Worm (Caenorhabditis elegans) whole organism, L2 larva: Measurements from ENCODE around the gene W09H1.1.
A peak's percentile ranks its signal among the peaks of the same experiment; 100 is the strongest.

Source experiments
- C34F6.9 ChIP-seq: fragments of 150-350 bp; optimal IDR thresholded peaks from 2 replicates; lab custom pipeline; 2014; ENCODE audit warnings: missing biosample characterization, missing genetic modification characterization
- F13H6.1 ChIP-seq: sonication (generic microtip); optimal IDR thresholded peaks from 2 replicates; lab custom pipeline; 2016; ENCODE audit warnings: missing genetic modification characterization, missing compliant biosample characterization
- R02D3.7 ChIP-seq: fragments of 150-350 bp; optimal IDR thresholded peaks from 2 replicates; lab custom pipeline; 2014; ENCODE audit warnings: missing biosample characterization, missing genetic modification characterization
- ama-1 ChIP-seq: fragments of 150-350 bp; optimal IDR thresholded peaks from 2 replicates; lab custom pipeline; 2018; ENCODE audit warnings: inconsistent platforms
- blmp-1 ChIP-seq: sonication (generic microtip); optimal IDR thresholded peaks from 2 replicates; lab custom pipeline; 2017; ENCODE audit warnings: missing genetic modification characterization, mild to moderate bottlenecking, missing compliant biosample characterization, antibody characterized with exemption, moderate library complexity; ENCODE audit not compliant: insufficient read depth
- ceh-82 ChIP-seq: fragments of 150-350 bp; optimal IDR thresholded peaks from 2 replicates; lab custom pipeline; 2014; ENCODE audit warnings: missing biosample characterization, missing genetic modification characterization
- dmd-4 ChIP-seq: sonication (generic microtip); optimal IDR thresholded peaks from 2 replicates; lab custom pipeline; 2017; ENCODE audit warnings: missing biosample characterization, missing genetic modification characterization
- egl-27 ChIP-seq: sonication (generic microtip); optimal IDR thresholded peaks from 3 replicates; lab custom pipeline; 2017; ENCODE audit warnings: missing biosample characterization, missing genetic modification reagents, missing genetic modification characterization
- elt-1 ChIP-seq: fragments of 150-350 bp; optimal IDR thresholded peaks from 2 replicates; lab custom pipeline; 2014; ENCODE audit warnings: missing biosample characterization, missing genetic modification characterization
- fos-1 ChIP-seq: fragments of 150-350 bp; optimal IDR thresholded peaks from 2 replicates; lab custom pipeline; 2014; ENCODE audit warnings: missing biosample characterization, missing genetic modification characterization
- lin-13 ChIP-seq: fragments of 150-350 bp; optimal IDR thresholded peaks from 2 replicates; lab custom pipeline; 2014; ENCODE audit warnings: missing biosample characterization, missing genetic modification reagents, missing genetic modification characterization
- lsy-2 ChIP-seq, 2 experiments: fragments of 150-350 bp in 1 of 2; sonication (generic microtip) in 1 of 2; optimal IDR thresholded peaks; 2 replicates each; lab custom pipeline; 2014 to 2017; ENCODE audit warnings: missing biosample characterization in 2 of 2, missing genetic modification characterization in 2 of 2
- mab-5 ChIP-seq: fragments of 150-350 bp; optimal IDR thresholded peaks from 2 replicates; lab custom pipeline; 2014; ENCODE audit warnings: missing biosample characterization, missing genetic modification characterization
- mbf-1 ChIP-seq: sonication (generic microtip); optimal IDR thresholded peaks from 2 replicates; lab custom pipeline; 2017; ENCODE audit warnings: missing biosample characterization, missing genetic modification characterization
- mdl-1 ChIP-seq, 2 experiments: fragments of 150-350 bp in 1 of 2; sonication (generic microtip) in 1 of 2; optimal IDR thresholded peaks; 2 replicates each; lab custom pipeline; 2017; ENCODE audit warnings: missing biosample characterization in 2 of 2, missing genetic modification characterization in 2 of 2
- nhr-10 ChIP-seq: sonication (generic microtip); optimal IDR thresholded peaks from 2 replicates; lab custom pipeline; 2017; ENCODE audit warnings: missing biosample characterization, missing genetic modification characterization
- nhr-11 ChIP-seq: fragments of 150-350 bp; optimal IDR thresholded peaks from 2 replicates; lab custom pipeline; 2014; ENCODE audit warnings: missing biosample characterization, missing genetic modification characterization
- nhr-12 ChIP-seq: fragments of 150-350 bp; optimal IDR thresholded peaks from 2 replicates; lab custom pipeline; 2014; ENCODE audit warnings: missing biosample characterization, missing genetic modification characterization
- nhr-129 ChIP-seq: fragments of 150-350 bp; optimal IDR thresholded peaks from 2 replicates; lab custom pipeline; 2014; ENCODE audit warnings: missing biosample characterization, missing genetic modification characterization
- nhr-23 ChIP-seq: fragments of 150-350 bp; optimal IDR thresholded peaks from 2 replicates; lab custom pipeline; 2014; ENCODE audit warnings: missing biosample characterization, missing genetic modification reagents, missing genetic modification characterization
- nhr-237 ChIP-seq: fragments of 150-350 bp; optimal IDR thresholded peaks from 2 replicates; lab custom pipeline; 2014; ENCODE audit warnings: missing biosample characterization, missing genetic modification characterization
- nhr-25 ChIP-seq: fragments of 150-350 bp; sonication (generic microtip); optimal IDR thresholded peaks from 3 replicates; lab custom pipeline; 2014; ENCODE audit warnings: missing biosample characterization, missing genetic modification characterization
- peb-1 ChIP-seq: fragments of 150-350 bp; optimal IDR thresholded peaks from 2 replicates; lab custom pipeline; 2014; ENCODE audit warnings: missing biosample characterization, missing genetic modification characterization
- sem-4 ChIP-seq: fragments of 150-350 bp; optimal IDR thresholded peaks from 2 replicates; lab custom pipeline; 2014; ENCODE audit warnings: missing biosample characterization, missing genetic modification reagents, missing genetic modification characterization
- skn-1 ChIP-seq: sonication (generic microtip); optimal IDR thresholded peaks from 2 replicates; lab custom pipeline; 2017; ENCODE audit warnings: missing biosample characterization, missing genetic modification characterization
- sma-3 ChIP-seq: sonication (generic microtip); optimal IDR thresholded peaks from 2 replicates; lab custom pipeline; 2016; ENCODE audit warnings: missing genetic modification reagents, missing genetic modification characterization, missing compliant biosample characterization
- sma-9 ChIP-seq, 2 experiments: fragments of 150-350 bp in 1 of 2; sonication (generic microtip) in 1 of 2; optimal IDR thresholded peaks; 2 replicates each; lab custom pipeline; 2014 to 2016; ENCODE audit warnings: missing genetic modification characterization in 2 of 2, mild to moderate bottlenecking in 1 of 2, missing biosample characterization in 1 of 2, missing compliant biosample characterization in 1 of 2, missing genetic modification reagents in 1 of 2, moderate library complexity in 1 of 2
- unc-55 ChIP-seq: fragments of 150-350 bp; sonication (generic microtip); optimal IDR thresholded peaks from 3 replicates; lab custom pipeline; 2014; ENCODE audit warnings: missing biosample characterization, missing genetic modification reagents, missing genetic modification characterization
- unc-62 ChIP-seq: fragments of 150-350 bp; optimal IDR thresholded peaks from 2 replicates; lab custom pipeline; 2014; ENCODE audit warnings: missing biosample characterization, missing genetic modification reagents, missing genetic modification characterization
- ztf-1 ChIP-seq: fragments of 200-800 bp; sonication (Bioruptor generic); conservative IDR thresholded peaks from 2 replicates; pipeline ENCODE4 v1.3.6; 2022; ENCODE audit warnings: missing genetic modification characterization, missing compliant biosample characterization
- ztf-4 ChIP-seq: fragments of 150-350 bp; optimal IDR thresholded peaks from 2 replicates; lab custom pipeline; 2014; ENCODE audit warnings: missing biosample characterization, missing genetic modification characterization

The W09H1.1 gene

DNA sequence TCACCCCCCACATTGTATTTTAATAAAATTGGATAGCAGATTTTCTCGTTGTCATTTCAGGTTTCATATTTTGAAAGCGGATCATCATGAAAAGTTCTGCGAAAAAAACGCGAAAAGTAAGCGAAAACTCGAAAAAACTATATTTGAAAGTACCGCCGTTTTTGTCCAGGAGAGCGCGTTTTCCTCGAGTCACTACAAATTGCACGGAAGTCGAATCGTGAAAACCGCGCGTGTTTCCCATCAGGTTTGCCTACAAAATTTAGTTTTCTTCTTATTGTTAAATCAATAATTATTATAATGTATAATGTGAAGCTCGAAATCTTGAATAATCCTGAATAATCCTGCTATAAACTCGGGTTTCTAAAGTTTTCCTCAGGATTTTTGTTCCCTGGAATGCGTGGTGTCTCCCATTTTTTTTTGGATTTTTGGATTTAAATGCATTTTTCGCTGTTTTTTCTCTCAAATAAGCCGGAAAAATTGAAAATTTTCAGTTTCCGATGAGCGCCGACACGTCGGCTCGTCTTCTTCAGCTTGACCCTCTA, 18.4 kb upstream of the W09H1.1 start, which contains the start of gene btf-1 (continued):
- TF ChIP-seq F13H6.1 (peak; percentile 76), skn-1 (no peak), sma-3 (peak; percentile 92), mbf-1 (tag; lab: Kevin White, UChicago) (no peak), ceh-82 (tag; lab: Kevin White, UChicago) (no peak), unc-55 (peak; percentile 81), lin-13 (GFP tag; lab: Kevin White, UChicago) (peak; percentile 78), peb-1 (tag; lab: Kevin White, UChicago) (no peak), nhr-11 (tag; lab: Kevin White, UChicago) (no peak), blmp-1 (tag; lab: Kevin White, UChicago) (no peak), R02D3.7 (tag; lab: Kevin White, UChicago) (peak; percentile 26), mdl-1 (tag; optimal IDR thresholded peaks at IDR 0.05; lab: Kevin White, UChicago) (peak in 1 of 2 experiments; percentile 23), sem-4 (tag; lab: Kevin White, UChicago) (no peak), nhr-10 (tag; lab: Kevin White, UChicago) (no peak), ztf-4 (peak; percentile 51), elt-1 (tag; lab: Kevin White, UChicago) (no peak)
- TF ChIP-seq, all 48 proteins: peak for 25

DNA sequence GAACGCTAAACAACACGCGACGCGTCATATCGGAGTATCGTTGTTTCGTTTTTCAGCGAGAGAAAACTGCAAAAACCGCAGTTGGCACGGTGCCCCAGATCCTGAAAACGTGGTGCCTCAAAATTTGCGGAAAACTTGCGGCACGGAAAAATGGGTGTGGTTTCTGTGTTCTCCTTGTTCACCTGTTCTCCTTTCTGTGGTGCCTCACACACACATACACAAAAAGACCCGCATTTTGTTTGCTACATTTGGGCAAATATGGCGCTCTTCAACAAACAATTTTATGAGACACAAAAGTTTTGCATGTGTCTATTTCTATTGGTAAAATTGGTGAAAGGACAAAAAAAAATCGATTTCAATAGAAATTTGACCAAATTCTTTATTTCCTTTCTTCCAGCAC, 17.5 kb upstream of the W09H1.1 start:
- TF ChIP-seq mab-5 (tag; lab: Kevin White, UChicago) (no peak), dmd-4 (tag; lab: Kevin White, UChicago) (no peak), nhr-23 (no peak), nhr-12 (tag; lab: Kevin White, UChicago) (no peak), nhr-129 (tag; lab: Kevin White, UChicago) (no peak), blmp-1 (tag; lab: Kevin White, UChicago) (no peak), mbf-1 (tag; lab: Kevin White, UChicago) (no peak), mdl-1 (tag; optimal IDR thresholded peaks at IDR 0.05; lab: Kevin White, UChicago) (no peak), nhr-11 (tag; lab: Kevin White, UChicago) (no peak), unc-55 (no peak), unc-62 (no peak), skn-1 (no peak), sma-9 (GFP tag; optimal IDR thresholded peaks at IDR 0.05; lab: Kevin White, UChicago) (no peak), sma-9 (tag; optimal IDR thresholded peaks at IDR 0.05; lab: Kevin White, UChicago) (no peak), elt-1 (tag; lab: Kevin White, UChicago) (no peak), nhr-237 (tag; lab: Kevin White, UChicago) (no peak), ztf-1 (GFP tag; lab: Robert Waterston, UW) (no peak), C34F6.9 (tag; lab: Kevin White, UChicago) (no peak), sma-3 (no peak), lsy-2 (tag; optimal IDR thresholded peaks at IDR 0.05; lab: Kevin White, UChicago) (no peak), ama-1 (lab: Kevin White, UChicago) (no peak)

- peak; percentile 69 for TF ChIP-seq fos-1 (tag; lab: Kevin White, UChicago)
- no peak for TF ChIP-seq egl-27 (tag; lab: Kevin White, UChicago)
- peak; percentile 22 for TF ChIP-seq F13H6.1
- peak; percentile 28 for TF ChIP-seq C34F6.9 (tag; lab: Kevin White, UChicago)
- TF ChIP-seq sem-4 (tag; lab: Kevin White, UChicago) = peak; percentile 13
- peak; percentile 64 for TF ChIP-seq nhr-129 (tag; lab: Kevin White, UChicago)
- no peak for TF ChIP-seq mbf-1 (tag; lab: Kevin White, UChicago)
- TF ChIP-seq lsy-2 (tag; optimal IDR thresholded peaks at IDR 0.05; lab: Kevin White, UChicago) = peak in 1 of 2 experiments; percentile 23
- peak; percentile 35 for TF ChIP-seq unc-55
Measured at ce11 chrII:13196689-13197280, 15.4 kb upstream of the W09H1.1 start.

DNA sequence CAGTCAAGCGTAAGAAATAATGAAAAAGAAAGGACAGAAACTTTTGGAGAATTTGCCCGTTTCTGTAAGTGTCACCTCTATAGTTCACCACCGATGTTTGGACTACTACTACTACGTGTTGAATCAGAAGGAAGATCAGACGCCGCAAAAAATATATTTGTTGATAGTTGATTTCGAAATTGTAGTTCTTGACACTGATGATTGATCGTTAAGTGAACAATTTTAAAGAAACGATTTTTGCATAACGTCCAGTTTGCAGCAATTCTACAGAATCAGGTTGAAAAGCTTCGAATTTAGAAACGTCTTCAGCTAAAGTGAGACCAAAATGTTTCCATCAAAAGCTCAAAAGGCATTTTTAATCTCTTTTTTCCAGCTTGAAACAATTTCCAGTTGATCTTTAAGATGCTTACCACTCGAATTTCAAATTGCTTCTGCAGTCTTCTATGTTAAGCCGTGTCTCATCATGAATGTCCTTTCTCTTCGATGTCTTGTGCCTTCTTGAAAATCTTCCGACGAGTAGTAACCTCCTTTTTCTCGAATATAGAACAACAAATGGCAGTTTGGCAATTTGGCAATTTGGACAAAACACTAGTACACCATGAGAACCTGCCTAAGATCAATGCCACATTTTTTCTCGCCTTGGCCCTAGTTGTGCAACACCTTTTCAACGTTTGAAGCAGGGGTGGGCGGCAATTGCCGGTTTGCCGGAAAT, 14.5 kb upstream of the W09H1.1 start:
- TF ChIP-seq sma-3 (no peak), nhr-25 (tag; lab: Kevin White, UChicago) (peak; percentile 10)
